Worm (Caenorhabditis elegans): ENCODE measurements around the gene fbxb-75.
A peak's percentile ranks its signal among the peaks of the same experiment; 100 is the strongest.

fbxb-75 gene

DNA sequence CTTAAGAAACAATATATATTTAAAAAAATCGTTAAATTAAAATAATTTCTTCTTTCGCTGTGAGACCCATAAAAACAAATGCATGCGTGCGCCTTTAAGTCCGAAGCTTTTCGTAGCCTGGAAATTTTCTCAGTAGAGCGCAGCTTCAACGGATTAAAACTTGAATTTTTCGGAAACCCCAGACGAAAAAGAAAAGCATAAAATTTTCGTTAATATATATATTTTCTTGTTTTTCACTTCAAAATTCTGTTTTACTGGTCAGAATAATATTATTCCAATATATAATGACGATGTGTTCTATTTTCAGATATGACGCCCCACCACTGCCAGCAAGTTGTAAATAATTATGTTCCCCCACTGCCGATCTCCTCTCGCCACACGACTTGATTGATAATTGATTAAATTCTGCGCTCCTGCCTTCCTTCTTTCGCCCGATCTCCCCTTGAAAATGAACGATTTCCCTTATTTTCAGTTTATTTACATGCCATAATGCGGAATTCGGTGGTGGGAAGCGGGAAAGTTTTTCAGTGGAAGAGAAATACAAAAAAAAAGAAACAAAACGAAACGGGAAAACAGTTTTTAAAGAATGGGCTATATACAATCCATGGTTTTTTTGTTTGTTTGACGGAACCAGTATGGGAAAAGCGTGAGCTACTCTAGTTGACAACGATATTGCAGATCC is 27.2 kb upstream of the fbxb-75 start:
- TF ChIP-seq tra-4 (tag; optimal IDR thresholded peaks at IDR 0.05), result no peak
- no peak for TF ChIP-seq ceh-13 (GFP tag; optimal IDR thresholded peaks at IDR 0.05)
- TF ChIP-seq hnd-1 (tag; optimal IDR thresholded peaks at IDR 0.05), result no peak
- TF ChIP-seq ama-1 (optimal IDR thresholded peaks at IDR 0.05), result no peak
- TF ChIP-seq ets-7 (tag; optimal IDR thresholded peaks at IDR 0.05), result no peak
- TF ChIP-seq F13C5.2 (tag; optimal IDR thresholded peaks at IDR 0.05), result no peak
- TF ChIP-seq sea-1 (GFP tag; conservative IDR thresholded peaks at IDR 0.05), result no peak
- TF ChIP-seq tbx-11 (GFP tag; IDR thresholded peaks at IDR 0.05), result no peak
- TF ChIP-seq ceh-36 (tag; optimal IDR thresholded peaks at IDR 0.05), result no peak
- no peak for TF ChIP-seq hmbx-1 (tag; optimal IDR thresholded peaks at IDR 0.05)
- TF ChIP-seq tbx-37 (GFP tag; conservative IDR thresholded peaks at IDR 0.05), result no peak
- TF ChIP-seq scrt-1 (GFP tag; IDR thresholded peaks at IDR 0.05), result no peak
- TF ChIP-seq hmg-4 (GFP tag; optimal IDR thresholded peaks at IDR 0.05), result no peak
- TF ChIP-seq flt-1 (GFP tag; IDR thresholded peaks at IDR 0.05), result no peak
- no peak for TF ChIP-seq B0310.2 (tag; optimal IDR thresholded peaks at IDR 0.05)
- TF ChIP-seq aly-1 (tag; optimal IDR thresholded peaks at IDR 0.05), result no peak
- TF ChIP-seq pes-1 (GFP tag; IDR thresholded peaks at IDR 0.05), result no peak

DNA sequence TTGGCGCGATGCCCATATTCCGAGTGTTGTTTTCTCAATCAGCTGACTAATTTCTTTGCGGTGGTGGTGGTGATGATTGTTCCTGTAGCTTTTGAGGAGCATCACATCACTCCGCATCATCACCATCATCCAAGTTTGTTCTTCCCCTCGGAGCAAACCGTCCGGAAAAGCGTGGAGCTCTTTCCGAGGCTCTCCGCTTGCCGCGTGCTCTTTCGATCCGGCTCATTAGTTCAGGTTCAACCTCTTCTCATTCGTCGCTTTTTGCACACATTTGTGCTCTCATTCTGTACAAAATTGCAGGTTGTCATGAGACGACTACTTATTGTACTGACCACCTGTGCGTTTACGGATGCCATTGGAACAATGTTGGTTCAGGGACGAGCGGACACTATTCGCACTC is 24.2 kb upstream of the fbxb-75 start, which contains the start of gene M01H9.5:
TSS of gene M01H9.5 (plus strand) at position 301 of the 400 bp plus-strand sequence.
- TF ChIP-seq ama-1 (optimal IDR thresholded peaks at IDR 0.05) (no peak), hmg-4 (GFP tag; optimal IDR thresholded peaks at IDR 0.05) (no peak), ets-7 (tag; optimal IDR thresholded peaks at IDR 0.05) (no peak)

DNA sequence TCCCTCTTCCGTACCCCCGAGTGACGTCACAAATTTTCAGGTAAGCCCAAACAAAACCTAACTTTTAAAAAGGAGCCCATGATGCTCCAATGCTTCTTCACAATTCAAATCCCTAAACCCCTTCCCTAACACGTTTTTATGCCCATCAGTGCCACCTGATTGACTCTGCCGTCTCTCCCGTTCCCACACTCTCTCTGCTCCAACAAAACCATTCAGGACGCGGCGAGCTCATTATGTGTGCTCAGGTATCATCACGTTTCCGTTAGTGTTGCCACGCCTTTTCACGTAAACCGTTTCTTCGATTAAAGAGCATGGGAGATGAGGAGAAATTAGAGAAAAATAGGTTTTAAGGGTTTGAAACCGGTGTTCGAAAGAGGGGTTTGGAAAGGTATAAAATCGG is 22.2 kb upstream of the fbxb-75 start, which contains the start of gene M01H9.2:
TSS of gene M01H9.2 (minus strand) at position 101 of the 400 bp plus-strand sequence.
- TF ChIP-seq hnd-1 (tag; optimal IDR thresholded peaks at IDR 0.05), result no peak
- no peak for TF ChIP-seq ceh-13 (GFP tag; optimal IDR thresholded peaks at IDR 0.05)
- no peak for TF ChIP-seq hmg-4 (GFP tag; optimal IDR thresholded peaks at IDR 0.05)
- no peak for TF ChIP-seq hmbx-1 (tag; optimal IDR thresholded peaks at IDR 0.05)
- no peak for TF ChIP-seq B0310.2 (tag; optimal IDR thresholded peaks at IDR 0.05)
- TF ChIP-seq tbx-37 (GFP tag; conservative IDR thresholded peaks at IDR 0.05), result no peak
- no peak for TF ChIP-seq ets-7 (tag; optimal IDR thresholded peaks at IDR 0.05)

DNA sequence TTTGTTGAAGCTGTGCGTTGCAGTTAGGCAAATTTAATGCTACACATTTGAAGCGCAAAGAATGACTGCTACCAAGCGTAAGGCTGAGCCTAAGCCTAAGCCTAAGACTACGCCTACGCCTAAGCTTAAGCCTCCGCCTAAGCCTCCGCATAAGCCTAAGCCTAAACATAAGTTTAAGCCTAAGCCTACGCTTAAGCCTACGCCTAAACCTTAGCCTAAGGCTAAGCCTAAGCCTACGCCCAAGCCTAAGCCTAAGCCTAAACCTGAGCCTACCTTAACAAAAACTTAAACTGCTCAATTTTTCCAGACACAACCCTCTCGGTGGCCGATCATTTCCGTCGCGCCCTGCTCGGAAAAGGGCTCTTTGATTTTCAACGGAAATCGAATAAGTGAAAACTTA is 18.4 kb upstream of the fbxb-75 start:
- TF ChIP-seq hmbx-1 (tag; optimal IDR thresholded peaks at IDR 0.05) (no peak), hmg-4 (GFP tag; optimal IDR thresholded peaks at IDR 0.05) (no peak), ceh-36 (tag; optimal IDR thresholded peaks at IDR 0.05) (peak; percentile 51), flt-1 (GFP tag; IDR thresholded peaks at IDR 0.05) (no peak), sea-1 (GFP tag; conservative IDR thresholded peaks at IDR 0.05) (no peak), pes-1 (GFP tag; IDR thresholded peaks at IDR 0.05) (no peak)

DNA sequence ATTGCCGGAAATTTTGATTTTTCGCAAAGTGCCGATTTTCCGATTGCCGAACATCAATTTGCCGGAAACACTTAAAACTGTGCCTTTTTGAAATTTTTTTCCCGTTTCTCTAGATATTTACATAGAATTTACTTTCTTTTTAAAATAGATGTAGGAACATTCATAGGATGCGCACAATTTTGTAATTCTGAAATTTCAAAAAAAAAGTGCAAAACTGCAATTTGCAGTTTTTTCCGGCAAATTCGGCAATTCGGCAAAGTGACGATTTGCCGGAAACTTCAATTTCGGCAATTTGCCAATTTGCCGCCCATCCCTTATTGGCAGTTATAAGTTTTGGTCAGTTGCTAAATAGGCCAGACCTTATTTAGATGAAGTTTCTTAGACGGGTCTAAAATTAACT is 15.7 kb upstream of the fbxb-75 start:
- TF ChIP-seq ceh-36 (tag; optimal IDR thresholded peaks at IDR 0.05) (no peak), aly-1 (tag; optimal IDR thresholded peaks at IDR 0.05) (no peak), tbx-37 (GFP tag; conservative IDR thresholded peaks at IDR 0.05) (no peak), ama-1 (optimal IDR thresholded peaks at IDR 0.05) (no peak), F13C5.2 (tag; optimal IDR thresholded peaks at IDR 0.05) (no peak), pes-1 (GFP tag; IDR thresholded peaks at IDR 0.05) (no peak), tbx-11 (GFP tag; IDR thresholded peaks at IDR 0.05) (no peak), flt-1 (GFP tag; IDR thresholded peaks at IDR 0.05) (no peak)

DNA sequence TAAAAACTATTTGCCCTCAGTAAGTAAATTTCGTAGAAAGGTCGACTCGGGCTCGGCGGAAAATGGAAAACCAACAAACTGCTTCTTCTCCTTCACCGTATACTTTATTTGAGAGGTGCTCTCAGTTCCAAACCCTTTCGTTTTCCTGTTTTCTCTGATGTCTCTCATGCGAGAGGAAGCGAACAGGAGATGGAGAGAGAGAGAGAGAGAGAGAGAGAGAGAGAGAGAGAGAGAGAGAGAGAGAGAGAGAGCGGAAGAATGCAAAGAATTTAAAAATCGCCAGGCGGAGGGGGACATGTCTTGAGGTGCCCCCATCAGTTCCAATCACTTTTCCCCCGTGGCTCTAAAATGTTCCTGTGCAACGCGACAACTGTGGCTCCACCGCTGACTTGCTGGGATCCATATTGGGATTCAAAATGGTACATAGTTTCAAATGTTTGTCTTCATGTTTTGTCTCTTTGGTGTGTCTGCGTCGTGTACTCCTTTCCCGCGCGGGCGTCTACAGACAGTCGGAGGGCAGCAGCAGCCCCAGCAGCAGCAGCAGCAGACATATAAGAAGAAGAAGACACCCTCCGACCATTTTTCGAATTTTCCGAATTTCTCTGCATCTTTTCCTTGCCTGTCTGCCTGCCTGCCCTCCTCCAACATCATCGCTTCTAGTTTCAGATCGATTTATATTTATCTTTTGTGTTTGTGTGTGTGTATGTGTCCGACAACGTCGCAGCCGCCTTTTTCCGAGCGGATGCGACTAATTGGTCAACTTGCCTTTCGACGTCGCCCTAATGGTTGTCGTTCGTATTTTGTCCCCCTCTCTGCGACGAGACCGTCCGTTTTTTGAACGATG is 13.6 kb upstream of the fbxb-75 start, which contains the start of gene R08C7.11:
TSS of gene R08C7.11 (minus strand) at position 608 of the 844 bp plus-strand sequence.
- TF ChIP-seq tra-4 (tag; optimal IDR thresholded peaks at IDR 0.05) (no peak), hmg-4 (GFP tag; optimal IDR thresholded peaks at IDR 0.05) (peak; percentile 48)

DNA sequence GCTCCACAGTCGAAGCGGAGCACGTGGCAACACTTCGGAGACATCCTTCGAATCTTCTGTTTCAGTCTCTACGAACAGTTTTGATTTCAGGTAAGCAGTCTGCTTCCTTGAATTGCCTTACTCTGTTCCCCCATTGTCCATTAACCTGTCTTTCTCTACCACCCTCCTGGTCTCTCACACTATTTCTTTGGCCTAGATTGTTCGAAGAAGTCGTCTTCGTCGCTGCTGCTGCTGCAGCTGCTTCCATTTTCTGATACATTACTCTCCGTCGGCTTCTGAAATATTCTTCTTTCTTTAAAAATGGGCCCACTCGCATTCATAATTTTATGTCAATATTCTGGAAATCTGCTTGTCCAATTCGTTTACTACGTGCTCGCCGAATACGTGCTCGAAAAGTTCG is 10.6 kb upstream of the fbxb-75 start, which contains the start of gene R08C7.1:
TSS of gene R08C7.1 (plus strand) at position 301 of the 400 bp plus-strand sequence.
- no peak for TF ChIP-seq pes-1 (GFP tag; IDR thresholded peaks at IDR 0.05)
- no peak for TF ChIP-seq ets-7 (tag; optimal IDR thresholded peaks at IDR 0.05)
- TF ChIP-seq tbx-11 (GFP tag; IDR thresholded peaks at IDR 0.05), result no peak

DNA sequence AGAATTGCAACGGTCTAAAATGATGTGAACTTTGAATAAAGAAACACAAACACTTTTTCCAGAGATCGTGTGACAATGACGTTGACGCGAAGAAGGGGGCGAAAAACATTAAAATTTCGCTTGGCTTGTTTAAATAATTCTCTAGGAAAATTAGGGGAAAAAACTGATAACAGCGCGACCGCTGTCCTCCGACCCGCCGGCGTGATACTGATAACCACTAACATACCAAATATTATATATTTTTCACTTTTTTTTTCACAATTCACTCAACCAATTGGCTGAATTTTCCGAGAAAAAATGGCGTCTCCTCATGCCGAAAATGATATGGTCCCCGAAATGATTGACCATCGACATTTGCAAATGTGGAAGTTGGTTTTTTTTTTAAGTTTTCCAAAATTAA is 8.9 kb upstream of the fbxb-75 start:
- TF ChIP-seq ceh-36 (tag; optimal IDR thresholded peaks at IDR 0.05) (no peak), ama-1 (optimal IDR thresholded peaks at IDR 0.05) (no peak), B0310.2 (tag; optimal IDR thresholded peaks at IDR 0.05) (no peak), tbx-37 (GFP tag; conservative IDR thresholded peaks at IDR 0.05) (no peak), ceh-13 (GFP tag; optimal IDR thresholded peaks at IDR 0.05) (no peak), ets-7 (tag; optimal IDR thresholded peaks at IDR 0.05) (no peak), flt-1 (GFP tag; IDR thresholded peaks at IDR 0.05) (no peak)

All from whole organism, early embryonic.